Worm (Caenorhabditis elegans) whole organism, midembryonic: ENCODE results near the gene sox-3.

Experiments used
- flt-1 ChIP-seq: fragments of 200-800 bp; sonication (Bioruptor generic); IDR thresholded peaks from 2 replicates; pipeline ENCODE4 v1.3.6; 2022; ENCODE audit warnings: missing genetic modification characterization, missing compliant biosample characterization
- klf-2 ChIP-seq: fragments of 200-800 bp; sonication (Bioruptor generic); conservative IDR thresholded peaks from 2 replicates; pipeline ENCODE4 v1.3.6; 2022; ENCODE audit warnings: missing genetic modification reagents, missing genetic modification characterization, missing compliant biosample characterization
- ztf-29 ChIP-seq: fragments of 200-800 bp; sonication (Bioruptor generic); IDR thresholded peaks from 2 replicates; pipeline ENCODE4 v1.3.6; 2022; ENCODE audit warnings: missing genetic modification reagents, missing genetic modification characterization, missing compliant biosample characterization

ce11 chrX:14664028-14664427 lies 28.8 kb downstream of the sox-3 start, which contains the start of gene C26G2.2:
- TF ChIP-seq ztf-29 (GFP tag; lab: Robert Waterston, UW) = no peak
- TF ChIP-seq flt-1 (GFP tag; lab: Robert Waterston, UW) = no peak
- no peak for TF ChIP-seq klf-2 (GFP tag; lab: Robert Waterston, UW)
